Fruit fly (Drosophila melanogaster): ENCODE measurements around the gene CG31808.
A peak's percentile ranks its signal among the peaks of the same experiment; 100 is the strongest.

Gene CG31808

dm6 chr2L:16730939-16731338 lies 14.9 kb upstream of the CG31808 start, which contains the start of gene CG17996:
CG17996 (minus strand) TSS chr2L:16731039.
- no peak for TF ChIP-seq CG12605 (GFP tag; IDR thresholded peaks at IDR 0.05)
- no peak for TF ChIP-seq Pif1B (GFP tag; optimal IDR thresholded peaks at IDR 0.05)
- no peak for TF ChIP-seq fd96Ca (GFP tag; IDR thresholded peaks at IDR 0.05)
- no peak for TF ChIP-seq CG32121 (GFP tag; IDR thresholded peaks at IDR 0.05)
- no peak for TF ChIP-seq gl (tag; optimal IDR thresholded peaks at IDR 0.05)
- no peak for TF ChIP-seq CG8159 (tag; optimal IDR thresholded peaks at IDR 0.05)
- TF ChIP-seq rn (GFP tag; IDR thresholded peaks at IDR 0.05): no peak
- TF ChIP-seq EcR (GFP tag; optimal IDR thresholded peaks at IDR 0.05): no peak
- no peak for TF ChIP-seq CG13204 (GFP tag; optimal IDR thresholded peaks at IDR 0.05)
- no peak for TF ChIP-seq CG34367 (tag; optimal IDR thresholded peaks at IDR 0.05)
- TF ChIP-seq CG17806 (tag; optimal IDR thresholded peaks at IDR 0.05): no peak
- TF ChIP-seq CG10348 (GFP tag; IDR thresholded peaks at IDR 0.05): no peak
- no peak for TF ChIP-seq Snoo (tag; optimal IDR thresholded peaks at IDR 0.05)

- TF ChIP-seq CG8301 (tag; optimal IDR thresholded peaks at IDR 0.05): no peak
- no peak for TF ChIP-seq CG9948 (tag; optimal IDR thresholded peaks at IDR 0.05)
- TF ChIP-seq CG34367 (tag; optimal IDR thresholded peaks at IDR 0.05): no peak
- no peak for TF ChIP-seq Ets98B (GFP tag; IDR thresholded peaks at IDR 0.05)
- no peak for TF ChIP-seq CG15710 (tag; optimal IDR thresholded peaks at IDR 0.05)
- TF ChIP-seq CG14655 (GFP tag; optimal IDR thresholded peaks at IDR 0.05): no peak
- TF ChIP-seq fd96Ca (GFP tag; IDR thresholded peaks at IDR 0.05): no peak
- no peak for TF ChIP-seq CG10348 (GFP tag; IDR thresholded peaks at IDR 0.05)
- no peak for TF ChIP-seq Snoo (tag; optimal IDR thresholded peaks at IDR 0.05)
- no peak for TF ChIP-seq CG32121 (GFP tag; IDR thresholded peaks at IDR 0.05)
- TF ChIP-seq CG12605 (GFP tag; IDR thresholded peaks at IDR 0.05): no peak
- no peak for TF ChIP-seq Pif1B (GFP tag; optimal IDR thresholded peaks at IDR 0.05)
- no peak for TF ChIP-seq gl (tag; optimal IDR thresholded peaks at IDR 0.05)
- no peak for TF ChIP-seq CG8159 (tag; optimal IDR thresholded peaks at IDR 0.05)
- no peak for TF ChIP-seq rn (GFP tag; IDR thresholded peaks at IDR 0.05)
- TF ChIP-seq CG17806 (tag; optimal IDR thresholded peaks at IDR 0.05): no peak
- TF ChIP-seq Pif1A (GFP tag; optimal IDR thresholded peaks at IDR 0.05): no peak
- TF ChIP-seq EcR (GFP tag; optimal IDR thresholded peaks at IDR 0.05): no peak
Observed at dm6 chr2L:16729556-16729955, 13.6 kb upstream of the CG31808 start, which contains the start of gene Tsen2. Tsen2 (plus strand) TSS chr2L:16729777.

- TF ChIP-seq CG4496 (GFP tag; IDR thresholded peaks at IDR 0.05): 0 out of 3 replicates have a peak, but pooled peaks have one; percentile 33
- TF ChIP-seq fd96Ca (GFP tag; IDR thresholded peaks at IDR 0.05): no peak
- TF ChIP-seq CG9948 (tag; optimal IDR thresholded peaks at IDR 0.05): no peak
- TF ChIP-seq CG14655 (GFP tag; optimal IDR thresholded peaks at IDR 0.05): no peak
- TF ChIP-seq CG8159 (tag; optimal IDR thresholded peaks at IDR 0.05): no peak
- peak; percentile 6 for TF ChIP-seq gl (tag; optimal IDR thresholded peaks at IDR 0.05)
- no peak for TF ChIP-seq CG8301 (tag; optimal IDR thresholded peaks at IDR 0.05)
- no peak for TF ChIP-seq CG13204 (GFP tag; optimal IDR thresholded peaks at IDR 0.05)
- 0 out of 2 replicates have a peak, but pooled peaks have one; percentile 38 for TF ChIP-seq CG32121 (GFP tag; IDR thresholded peaks at IDR 0.05)
- TF ChIP-seq Snoo (tag; optimal IDR thresholded peaks at IDR 0.05): peak; percentile 26
- no peak for TF ChIP-seq Pif1A (GFP tag; optimal IDR thresholded peaks at IDR 0.05)
Observed at dm6 chr2L:16727578-16728023, 11.6 kb upstream of the CG31808 start, which contains the start of gene VhaSFD. VhaSFD (minus strand) TSS chr2L:16727826.

- TF ChIP-seq EcR (GFP tag; optimal IDR thresholded peaks at IDR 0.05): no peak
Observed at dm6 chr2L:16722596-16722995, 6.6 kb upstream of the CG31808 start.

dm6 chr2L:16720707-16721700 lies 5.0 kb upstream of the CG31808 start:
- TF ChIP-seq D1 (tag; optimal IDR thresholded peaks at IDR 0.05) (peak; percentile 69), Ets98B (GFP tag; IDR thresholded peaks at IDR 0.05) (peak; percentile 96), EcR (GFP tag; optimal IDR thresholded peaks at IDR 0.05) (peak; percentile 84), CG32121 (GFP tag; IDR thresholded peaks at IDR 0.05) (peak; percentile 97), gl (tag; optimal IDR thresholded peaks at IDR 0.05) (peak; percentile 83), CG8301 (tag; optimal IDR thresholded peaks at IDR 0.05) (peak; percentile 93), fd96Ca (GFP tag; IDR thresholded peaks at IDR 0.05) (peak; percentile 84), CG34367 (tag; optimal IDR thresholded peaks at IDR 0.05) (peak; percentile 89), Pif1B (GFP tag; optimal IDR thresholded peaks at IDR 0.05) (peak; percentile 93), CG12605 (GFP tag; IDR thresholded peaks at IDR 0.05) (peak; percentile 92), CG17806 (tag; optimal IDR thresholded peaks at IDR 0.05) (peak; percentile 96), Snoo (tag; optimal IDR thresholded peaks at IDR 0.05) (peak; percentile 87), rn (GFP tag; IDR thresholded peaks at IDR 0.05) (peak; percentile 94), CG10348 (GFP tag; IDR thresholded peaks at IDR 0.05) (peak; percentile 79), CG14655 (GFP tag; optimal IDR thresholded peaks at IDR 0.05) (peak; percentile 94), Pif1A (GFP tag; optimal IDR thresholded peaks at IDR 0.05) (peak; percentile 96), CG13204 (GFP tag; optimal IDR thresholded peaks at IDR 0.05) (no peak), CG8159 (tag; optimal IDR thresholded peaks at IDR 0.05) (peak; percentile 96), CG4496 (GFP tag; IDR thresholded peaks at IDR 0.05) (peak; percentile 98), CG15710 (tag; optimal IDR thresholded peaks at IDR 0.05) (peak; percentile 90), CG9948 (tag; optimal IDR thresholded peaks at IDR 0.05) (peak; percentile 94)
